Fruit fly (Drosophila melanogaster) Kc167 (cell line): ENCODE data around the gene CG9338.

Source experiments
- Myc ChIP-seq: fragments of >200 bp; optimal IDR thresholded peaks from 2 replicates; lab custom pipeline; 2017; ENCODE audit warnings: missing external identifiers
- Sin3A ChIP-seq: fragments of >200 bp; optimal IDR thresholded peaks from 2 replicates; lab custom pipeline; 2018; ENCODE audit warnings: missing external identifiers
- h ChIP-seq: fragments of >200 bp; optimal IDR thresholded peaks from 3 replicates; lab custom pipeline; 2018; ENCODE audit warnings: missing external identifiers
- insv ChIP-seq: fragments of >200 bp; optimal IDR thresholded peaks from 3 replicates; lab custom pipeline; 2018; ENCODE audit warnings: missing external identifiers
- psq ChIP-seq: fragments of >200 bp; optimal IDR thresholded peaks from 2 replicates; lab custom pipeline; 2017; ENCODE audit warnings: missing external identifiers

dm6 chr2L:20829309-20829708, 35.7 kb upstream of the CG9338 start, which contains the start of gene CG31673:
- TF ChIP-seq insv (lab: Kevin White, UChicago): no peak
- TF ChIP-seq psq (lab: Kevin White, UChicago): no peak
- TF ChIP-seq h (lab: Kevin White, UChicago): no peak
- no peak for TF ChIP-seq Sin3A (lab: Kevin White, UChicago)
- no peak for TF ChIP-seq Myc (lab: Kevin White, UChicago)
